Worm (Caenorhabditis elegans) whole organism, L1 larva: ENCODE results near the gene F27B10.1.

Experiments
- ama-1 ChIP-seq: fragments of 150-350 bp; optimal IDR thresholded peaks from 2 replicates; lab custom pipeline; 2014
- dpl-1 ChIP-seq, 3 experiments: fragments of 150-350 bp in 2 of 3; sonication (generic microtip) in 1 of 3; optimal IDR thresholded peaks; 2 replicates each; lab custom pipeline; 2014 to 2017; ENCODE audit warnings: missing biosample characterization in 3 of 3, missing genetic modification characterization in 3 of 3, missing genetic modification reagents in 3 of 3
- grh-1 ChIP-seq: fragments of 200-800 bp; sonication (Bioruptor generic); IDR thresholded peaks from 2 replicates; pipeline ENCODE4 v1.3.6; 2022; ENCODE audit warnings: missing genetic modification reagents, missing genetic modification characterization, missing compliant biosample characterization
- lsy-2 ChIP-seq, 2 experiments: fragments of 150-350 bp; optimal IDR thresholded peaks; 2 replicates each; lab custom pipeline; 2014; ENCODE audit warnings: missing biosample characterization in 2 of 2, missing genetic modification characterization in 2 of 2
- mep-1 ChIP-seq: fragments of 150-350 bp; optimal IDR thresholded peaks from 2 replicates; lab custom pipeline; 2014; ENCODE audit warnings: missing biosample characterization, missing genetic modification characterization
- nhr-12 ChIP-seq: sonication (generic microtip); optimal IDR thresholded peaks from 2 replicates; lab custom pipeline; 2017; ENCODE audit warnings: missing biosample characterization, missing genetic modification characterization
- nhr-19 ChIP-seq: fragments of 200-800 bp; sonication (Bioruptor generic); conservative IDR thresholded peaks from 2 replicates; pipeline ENCODE4 v1.3.6; 2022; ENCODE audit warnings: missing genetic modification characterization, missing compliant biosample characterization
- nhr-76 ChIP-seq: sonication (generic microtip); optimal IDR thresholded peaks from 2 replicates; lab custom pipeline; 2017; ENCODE audit warnings: missing biosample characterization, missing genetic modification characterization
- rnt-1 ChIP-seq: sonication (generic microtip); optimal IDR thresholded peaks from 2 replicates; lab custom pipeline; 2016; ENCODE audit warnings: mild to moderate bottlenecking, missing genetic modification characterization, moderate library complexity, missing compliant biosample characterization
- sup-37 ChIP-seq: fragments of 200-800 bp; sonication (Bioruptor generic); optimal IDR thresholded peaks from 2 replicates; lab custom pipeline; 2018; ENCODE audit warnings: mild to moderate bottlenecking, missing genetic modification characterization, missing compliant biosample characterization
- tbx-2 ChIP-seq: sonication (generic microtip); optimal IDR thresholded peaks from 2 replicates; lab custom pipeline; 2016; ENCODE audit warnings: missing genetic modification characterization, missing compliant biosample characterization
- unc-62 ChIP-seq: fragments of 150-350 bp; optimal IDR thresholded peaks from 2 replicates; lab custom pipeline; 2014; ENCODE audit warnings: missing biosample characterization, missing genetic modification reagents, missing genetic modification characterization
- ztf-4 ChIP-seq: fragments of 150-350 bp; optimal IDR thresholded peaks from 2 replicates; lab custom pipeline; 2014; ENCODE audit warnings: missing biosample characterization, missing genetic modification characterization

- no peak for TF ChIP-seq rnt-1 (tag; lab: Kevin White, UChicago)
- TF ChIP-seq dpl-1 (GFP tag; optimal IDR thresholded peaks at IDR 0.05; lab: Kevin White, UChicago): peak in 2 of 3 experiments; percentile 28 to 32
- TF ChIP-seq sup-37 (GFP tag; lab: Kevin White, UChicago): no peak
- TF ChIP-seq ztf-4 (tag; lab: Kevin White, UChicago): no peak
- TF ChIP-seq grh-1 (GFP tag; lab: Robert Waterston, UW): no peak
- TF ChIP-seq nhr-19 (GFP tag; lab: Robert Waterston, UW): peak; percentile 25
- peak; percentile 40 for TF ChIP-seq tbx-2 (tag; lab: Kevin White, UChicago)
- TF ChIP-seq ama-1 (lab: Kevin White, UChicago): no peak
- TF ChIP-seq nhr-12: no peak
- TF ChIP-seq mep-1: peak; percentile 58
- no peak for TF ChIP-seq unc-62 (GFP tag; lab: Kevin White, UChicago)
- TF ChIP-seq nhr-76 (tag; lab: Kevin White, UChicago): no peak
- peak in 1 of 2 experiments; percentile 50 for TF ChIP-seq lsy-2 (tag; optimal IDR thresholded peaks at IDR 0.05; lab: Kevin White, UChicago)
Observed at ce11 chrV:7093720-7094401, 21.5 kb downstream of the F27B10.1 start, which contains the start of gene nhr-135.
